Worm (Caenorhabditis elegans) whole organism, mixed stage, embryonic: ENCODE results near the gene cft-1.

ENCODE experiments used
- M03D4.4 ChIP-seq: sonication (generic microtip); optimal IDR thresholded peaks from 2 replicates; lab custom pipeline; 2017; ENCODE audit warnings: mild to moderate bottlenecking, missing genetic modification characterization, missing compliant biosample characterization
- bed-3 ChIP-seq: fragments of 200-800 bp; sonication (Bioruptor generic); optimal IDR thresholded peaks from 3 replicates; lab custom pipeline; 2018; ENCODE audit warnings: mild to moderate bottlenecking, missing genetic modification characterization, moderate library complexity, missing compliant biosample characterization
- blmp-1 ChIP-seq: fragments of 150-350 bp; optimal IDR thresholded peaks from 2 replicates; lab custom pipeline; 2014; ENCODE audit warnings: missing biosample characterization, missing genetic modification characterization
- ceh-39 ChIP-seq: fragments of 150-350 bp; optimal IDR thresholded peaks from 2 replicates; lab custom pipeline; 2014; ENCODE audit warnings: missing biosample characterization, missing genetic modification characterization
- ceh-43 ChIP-seq: fragments of 200-800 bp; sonication (Bioruptor generic); optimal IDR thresholded peaks from 2 replicates; lab custom pipeline; 2018; ENCODE audit warnings: mild to moderate bottlenecking, missing genetic modification characterization, moderate library complexity, missing compliant biosample characterization
- ceh-83 ChIP-seq: fragments of 200-800 bp; sonication (Bioruptor generic); optimal IDR thresholded peaks from 2 replicates; lab custom pipeline; 2018; ENCODE audit warnings: mild to moderate bottlenecking, missing genetic modification characterization, missing compliant biosample characterization
- ces-1 ChIP-seq: fragments of 150-350 bp; optimal IDR thresholded peaks from 2 replicates; lab custom pipeline; 2014; ENCODE audit warnings: missing biosample characterization, missing genetic modification reagents, missing genetic modification characterization
- cnd-1 ChIP-seq: fragments of 200-800 bp; sonication (Bioruptor generic); optimal IDR thresholded peaks from 2 replicates; lab custom pipeline; 2018; ENCODE audit warnings: mild to moderate bottlenecking, missing genetic modification characterization, missing compliant biosample characterization
- drap-1 ChIP-seq: fragments of 200-800 bp; sonication (Bioruptor generic); optimal IDR thresholded peaks from 3 replicates; lab custom pipeline; 2018; ENCODE audit warnings: mild to moderate bottlenecking, missing genetic modification characterization, missing compliant biosample characterization
- elt-1 ChIP-seq: sonication (generic microtip); optimal IDR thresholded peaks from 2 replicates; lab custom pipeline; 2017; ENCODE audit warnings: missing genetic modification characterization, mild to moderate bottlenecking, missing compliant biosample characterization, antibody characterized with exemption, moderate library complexity, borderline replicate concordance; ENCODE audit not compliant: insufficient read depth
- elt-3 ChIP-seq: fragments of 150-350 bp; optimal IDR thresholded peaks from 2 replicates; lab custom pipeline; 2014; ENCODE audit warnings: missing biosample characterization, missing genetic modification characterization
- flh-1 ChIP-seq: fragments of 200-800 bp; sonication (Bioruptor generic); optimal IDR thresholded peaks from 2 replicates; lab custom pipeline; 2018; ENCODE audit warnings: mild to moderate bottlenecking, missing genetic modification characterization, moderate library complexity, missing compliant biosample characterization
- ham-2 ChIP-seq: fragments of 200-800 bp; sonication (Bioruptor generic); optimal IDR thresholded peaks from 2 replicates; lab custom pipeline; 2018; ENCODE audit warnings: mild to moderate bottlenecking, missing genetic modification characterization, missing compliant biosample characterization
- hlh-1 ChIP-seq: fragments of 150-350 bp; optimal IDR thresholded peaks from 2 replicates; lab custom pipeline; 2014; ENCODE audit warnings: missing biosample characterization, missing genetic modification reagents, missing genetic modification characterization
- lin-13 ChIP-seq: fragments of 150-350 bp; optimal IDR thresholded peaks from 2 replicates; lab custom pipeline; 2014; ENCODE audit warnings: missing biosample characterization, missing genetic modification characterization
- lin-32 ChIP-seq: fragments of 200-800 bp; sonication (Bioruptor generic); optimal IDR thresholded peaks from 2 replicates; lab custom pipeline; 2018; ENCODE audit warnings: mild to moderate bottlenecking, missing genetic modification characterization, missing compliant biosample characterization
- lsy-2 ChIP-seq: fragments of 150-350 bp; optimal IDR thresholded peaks from 2 replicates; lab custom pipeline; 2014; ENCODE audit warnings: missing biosample characterization, missing genetic modification characterization
- mab-5 ChIP-seq: fragments of 150-350 bp; optimal IDR thresholded peaks from 2 replicates; lab custom pipeline; 2014; ENCODE audit warnings: missing biosample characterization, missing genetic modification characterization
- mep-1 ChIP-seq: fragments of 150-350 bp; optimal IDR thresholded peaks from 2 replicates; lab custom pipeline; 2017; ENCODE audit warnings: missing biosample characterization, missing genetic modification reagents, missing genetic modification characterization, inconsistent platforms
- mls-2 ChIP-seq: sonication (generic microtip); optimal IDR thresholded peaks from 2 replicates; lab custom pipeline; 2016; ENCODE audit warnings: mild to moderate bottlenecking, missing genetic modification characterization, moderate library complexity, missing compliant biosample characterization
- nhr-12 ChIP-seq: fragments of 150-350 bp; optimal IDR thresholded peaks from 2 replicates; lab custom pipeline; 2014; ENCODE audit warnings: missing biosample characterization, missing genetic modification characterization
- nhr-2 ChIP-seq: fragments of 150-350 bp; optimal IDR thresholded peaks from 2 replicates; lab custom pipeline; 2014; ENCODE audit warnings: missing biosample characterization, missing genetic modification characterization
- nhr-237 ChIP-seq: fragments of 150-350 bp; optimal IDR thresholded peaks from 2 replicates; lab custom pipeline; 2014; ENCODE audit warnings: missing biosample characterization, missing genetic modification characterization
- nhr-28 ChIP-seq: fragments of 150-350 bp; optimal IDR thresholded peaks from 2 replicates; lab custom pipeline; 2014; ENCODE audit warnings: missing biosample characterization, missing genetic modification characterization
- nhr-76 ChIP-seq: sonication (generic microtip); optimal IDR thresholded peaks from 2 replicates; lab custom pipeline; 2017; ENCODE audit warnings: missing biosample characterization, missing genetic modification characterization
- pha-4 ChIP-seq: fragments of 150-350 bp; optimal IDR thresholded peaks from 2 replicates; lab custom pipeline; 2018; ENCODE audit warnings: missing biosample characterization, missing genetic modification reagents, missing genetic modification characterization
- sem-2 ChIP-seq: fragments of 200-800 bp; sonication (Bioruptor generic); optimal IDR thresholded peaks from 2 replicates; lab custom pipeline; 2018; ENCODE audit warnings: mild to moderate bottlenecking, missing genetic modification characterization, missing compliant biosample characterization
- snpc-4 ChIP-seq: fragments of 150-350 bp; optimal IDR thresholded peaks from 2 replicates; lab custom pipeline; 2014; ENCODE audit warnings: missing biosample characterization, missing genetic modification characterization
- sptf-1 ChIP-seq: sonication (generic microtip); optimal IDR thresholded peaks from 2 replicates; lab custom pipeline; 2017; ENCODE audit warnings: mild to moderate bottlenecking, missing genetic modification characterization, moderate library complexity, missing compliant biosample characterization
- tbx-8 ChIP-seq: fragments of 200-800 bp; sonication (Bioruptor generic); optimal IDR thresholded peaks from 2 replicates; lab custom pipeline; 2018; ENCODE audit warnings: mild to moderate bottlenecking, missing genetic modification characterization, moderate library complexity, missing compliant biosample characterization
- unc-120 ChIP-seq: sonication (generic microtip); optimal IDR thresholded peaks from 2 replicates; lab custom pipeline; 2017; ENCODE audit warnings: missing genetic modification characterization, missing compliant biosample characterization; ENCODE audit not compliant: poor library complexity, severe bottlenecking
- unc-39 ChIP-seq: fragments of 150-350 bp; optimal IDR thresholded peaks from 2 replicates; lab custom pipeline; 2014; ENCODE audit warnings: missing biosample characterization, missing genetic modification characterization
- unc-62 ChIP-seq: fragments of 150-350 bp; optimal IDR thresholded peaks from 2 replicates; lab custom pipeline; 2014; ENCODE audit warnings: missing biosample characterization, missing genetic modification reagents, missing genetic modification characterization
- zip-8 ChIP-seq: fragments of 150-350 bp; optimal IDR thresholded peaks from 2 replicates; lab custom pipeline; 2014; ENCODE audit warnings: missing biosample characterization, missing genetic modification characterization
- ztf-11 ChIP-seq: fragments of 150-350 bp; optimal IDR thresholded peaks from 2 replicates; lab custom pipeline; 2014; ENCODE audit warnings: missing biosample characterization, missing genetic modification characterization

Gene cft-1

DNA sequence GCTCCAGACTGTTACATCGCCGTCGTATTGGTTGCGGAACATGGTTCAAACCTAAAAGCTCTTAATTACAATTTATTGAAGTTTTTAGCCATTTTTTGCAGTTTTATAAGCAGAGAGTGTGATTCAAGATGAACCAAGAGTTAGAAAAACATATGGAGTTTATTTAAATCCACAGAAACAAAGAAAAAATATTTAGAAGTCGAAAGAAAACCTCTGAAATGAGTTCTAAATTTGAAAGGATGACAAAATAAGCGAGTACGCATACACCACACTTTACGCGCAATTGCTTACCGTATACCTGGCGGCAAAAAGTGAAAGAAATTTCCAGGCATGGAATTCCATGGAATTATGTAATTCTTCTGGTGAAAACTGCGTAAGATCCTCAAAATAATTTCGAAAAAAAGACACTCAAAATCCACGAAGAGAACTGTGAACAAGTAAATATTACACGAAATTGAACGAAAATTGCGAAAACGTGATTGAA, 45.7 kb downstream of the cft-1 start, which contains the start of gene pas-6:
Gene pas-6 (minus strand): TSS at position 51 of the 484 bp plus-strand sequence.
- TF ChIP-seq M03D4.4 (tag; lab: Kevin White, UChicago) = no peak
- TF ChIP-seq mep-1 (tag; lab: Kevin White, UChicago) = peak; percentile 9
- peak; percentile 96 for TF ChIP-seq lsy-2 (tag; lab: Kevin White, UChicago)
- TF ChIP-seq ces-1 (GFP tag; lab: Kevin White, UChicago) = peak; percentile 23

DNA sequence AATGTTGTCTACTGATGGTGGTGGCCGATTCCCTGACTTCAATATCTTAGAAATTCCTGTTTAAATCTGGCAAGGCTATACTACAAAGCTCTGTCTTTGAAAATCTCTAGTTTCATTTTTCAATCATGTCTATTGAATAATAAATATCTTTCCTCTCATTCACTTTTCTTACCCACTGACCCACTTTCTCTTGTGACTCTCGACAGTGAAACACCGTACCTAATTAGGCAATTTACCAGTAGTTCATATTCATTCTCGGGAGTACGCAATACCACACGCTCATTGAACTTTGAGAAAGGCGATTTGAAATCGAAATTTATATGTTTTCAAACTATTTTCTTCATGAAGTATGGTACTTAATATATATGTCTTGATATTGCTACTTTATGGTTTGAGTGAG, 46.2 kb downstream of the cft-1 start, which contains the start of gene CD4.11:
Gene CD4.11 (plus strand): TSS at position 301 of the 400 bp plus-strand sequence.
- no peak for TF ChIP-seq ztf-11
- TF ChIP-seq sptf-1 (tag; lab: Kevin White, UChicago) = no peak
- TF ChIP-seq elt-1 (tag; lab: Kevin White, UChicago) = no peak
- TF ChIP-seq mep-1 (tag; lab: Kevin White, UChicago) = no peak
- no peak for TF ChIP-seq pha-4 (tag; lab: Kevin White, UChicago)
- TF ChIP-seq ham-2 (GFP tag; lab: Kevin White, UChicago) = no peak
- TF ChIP-seq nhr-2 = no peak
- no peak for TF ChIP-seq nhr-28 (tag; lab: Kevin White, UChicago)
- no peak for TF ChIP-seq ces-1 (GFP tag; lab: Kevin White, UChicago)
- no peak for TF ChIP-seq ceh-39 (tag; lab: Kevin White, UChicago)
- no peak for TF ChIP-seq mls-2 (tag; lab: Kevin White, UChicago)
- no peak for TF ChIP-seq snpc-4 (tag; lab: Kevin White, UChicago)
- TF ChIP-seq nhr-76 (tag; lab: Kevin White, UChicago) = no peak
- no peak for TF ChIP-seq blmp-1 (tag; lab: Kevin White, UChicago)
- no peak for TF ChIP-seq lsy-2 (tag; lab: Kevin White, UChicago)
- TF ChIP-seq nhr-237 = no peak

DNA sequence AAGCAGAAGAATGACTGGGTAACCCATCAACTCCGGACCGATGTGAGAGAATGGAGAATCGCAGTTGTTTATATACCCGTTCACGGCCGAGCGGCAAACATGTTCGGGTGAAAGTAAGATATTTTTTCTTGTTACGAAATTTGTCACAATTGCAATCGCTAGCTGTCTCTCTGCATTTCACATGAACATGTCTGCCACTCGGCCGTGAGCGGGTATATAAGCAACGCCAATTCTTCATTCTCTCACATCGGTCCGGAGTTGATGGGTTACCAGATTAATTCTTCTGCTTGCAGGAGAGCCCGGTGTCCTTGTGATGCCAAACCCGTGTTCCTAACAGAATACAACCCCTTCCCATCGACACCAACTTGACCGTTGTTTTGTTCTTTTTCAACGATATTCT, 48.4 kb downstream of the cft-1 start:
- TF ChIP-seq mls-2 (tag; lab: Kevin White, UChicago) = no peak
- no peak for TF ChIP-seq cnd-1 (tag; lab: Kevin White, UChicago)
- no peak for TF ChIP-seq nhr-28 (tag; lab: Kevin White, UChicago)

DNA sequence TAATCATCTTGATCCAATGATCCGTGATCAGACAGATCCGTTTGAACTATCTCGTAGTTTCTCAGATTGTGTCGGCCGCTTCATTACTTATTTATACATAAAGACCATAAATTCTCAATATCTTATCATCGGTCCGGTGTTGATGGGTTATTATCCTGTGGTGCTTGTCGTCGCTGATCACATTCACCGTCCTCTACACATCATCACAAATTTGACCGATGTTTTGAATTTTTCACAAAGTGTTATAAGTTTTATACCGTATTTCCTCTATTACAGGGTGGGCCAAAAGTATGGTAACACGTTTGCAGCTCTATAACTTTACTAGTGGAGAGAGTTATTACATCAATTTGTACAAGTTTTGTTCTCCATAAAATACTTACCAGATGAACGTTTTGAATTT, 49.4 kb downstream of the cft-1 start:
- TF ChIP-seq flh-1 (GFP tag; lab: Kevin White, UChicago) (no peak), ces-1 (GFP tag; lab: Kevin White, UChicago) (no peak), M03D4.4 (tag; lab: Kevin White, UChicago) (no peak), lin-13 (tag; lab: Kevin White, UChicago) (no peak)

DNA sequence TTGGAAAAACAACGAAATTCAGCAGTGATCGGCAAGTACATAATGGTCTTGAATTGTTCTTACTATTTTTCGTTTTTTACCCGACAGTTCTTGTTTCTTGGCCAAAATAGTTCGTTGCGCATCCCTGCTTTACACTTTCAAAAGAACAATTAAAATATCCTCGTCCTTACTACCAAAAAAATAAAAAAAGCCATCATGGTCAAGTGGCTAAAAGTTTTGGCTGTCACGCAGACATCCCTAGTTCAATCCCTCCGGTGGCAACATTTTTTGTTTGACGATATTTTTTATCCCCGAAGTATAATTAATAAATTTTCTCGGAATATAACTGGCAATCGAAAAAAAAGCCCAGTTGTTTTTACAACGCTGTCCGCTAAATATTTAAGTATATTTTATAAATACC, 53.3 kb downstream of the cft-1 start:
- TF ChIP-seq drap-1 (GFP tag; lab: Kevin White, UChicago) = no peak
- TF ChIP-seq pha-4 (tag; lab: Kevin White, UChicago) = no peak

DNA sequence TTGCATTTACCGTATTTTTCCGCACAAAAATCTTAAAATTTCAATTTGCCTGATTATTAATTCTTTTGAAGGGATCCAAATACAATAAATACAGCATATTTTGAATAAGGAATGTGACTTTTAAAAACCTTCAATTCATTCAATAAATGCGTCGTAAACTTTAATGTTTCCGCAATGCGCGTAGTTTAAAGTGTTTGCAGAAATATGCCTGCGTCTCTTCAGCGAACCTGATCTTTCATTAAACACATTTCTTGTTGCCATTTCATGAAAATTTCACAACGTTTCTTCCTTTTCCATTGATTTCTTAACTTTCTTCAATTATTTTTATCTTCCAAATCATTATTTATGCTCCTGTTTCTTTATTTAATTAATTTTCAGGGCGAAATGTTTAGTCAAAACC, 53.7 kb downstream of the cft-1 start, which contains the start of gene vps-37:
Gene vps-37 (plus strand): TSS at position 378 of the 400 bp plus-strand sequence.
- TF ChIP-seq sptf-1 (tag; lab: Kevin White, UChicago) (peak; percentile 56), drap-1 (GFP tag; lab: Kevin White, UChicago) (peak; percentile 21), hlh-1 (no peak), unc-120 (tag; lab: Kevin White, UChicago) (no peak), sem-2 (GFP tag; lab: Kevin White, UChicago) (no peak), flh-1 (GFP tag; lab: Kevin White, UChicago) (no peak), unc-39 (tag; lab: Kevin White, UChicago) (no peak), ztf-11 (peak; percentile 3), mep-1 (tag; lab: Kevin White, UChicago) (peak; percentile 76), lin-13 (tag; lab: Kevin White, UChicago) (peak; percentile 43), cnd-1 (tag; lab: Kevin White, UChicago) (peak; percentile 39), nhr-28 (tag; lab: Kevin White, UChicago) (no peak), snpc-4 (tag; lab: Kevin White, UChicago) (no peak), lin-32 (no peak), M03D4.4 (tag; lab: Kevin White, UChicago) (peak; percentile 51), nhr-2 (no peak), mls-2 (tag; lab: Kevin White, UChicago) (peak; percentile 32), blmp-1 (tag; lab: Kevin White, UChicago) (no peak), ces-1 (GFP tag; lab: Kevin White, UChicago) (peak; percentile 98), mab-5 (no peak), elt-3 (tag; lab: Kevin White, UChicago) (no peak), nhr-12 (tag; lab: Kevin White, UChicago) (no peak), ceh-43 (GFP tag; lab: Kevin White, UChicago) (peak; percentile 11), nhr-237 (peak; percentile 70), ceh-39 (tag; lab: Kevin White, UChicago) (peak; percentile 44), tbx-8 (GFP tag; lab: Kevin White, UChicago) (no peak), nhr-76 (tag; lab: Kevin White, UChicago) (no peak), zip-8 (tag; lab: Kevin White, UChicago) (no peak), unc-62 (GFP tag; lab: Kevin White, UChicago) (peak; percentile 4), bed-3 (GFP tag; lab: Kevin White, UChicago) (peak; percentile 18), ham-2 (GFP tag; lab: Kevin White, UChicago) (no peak), ceh-83 (GFP tag; lab: Kevin White, UChicago) (no peak), elt-1 (tag; lab: Kevin White, UChicago) (no peak), lsy-2 (tag; lab: Kevin White, UChicago) (peak; percentile 86), pha-4 (tag; lab: Kevin White, UChicago) (peak; percentile 72)
